Worm (Caenorhabditis elegans) whole organism, young adult: ENCODE measurements around the gene srbc-22.

Source experiments
- F37B4.10 ChIP-seq: fragments of 200-800 bp; sonication (Bioruptor generic); IDR thresholded peaks from 2 replicates; pipeline ENCODE4 v1.3.6; 2022; ENCODE audit warnings: missing genetic modification characterization, missing compliant biosample characterization
- K11D2.4 ChIP-seq: fragments of 200-800 bp; sonication (Bioruptor generic); IDR thresholded peaks from 2 replicates; pipeline ENCODE4 v1.3.6; 2022; ENCODE audit warnings: missing genetic modification reagents, missing genetic modification characterization, missing compliant biosample characterization
- K12H6.12 ChIP-seq: fragments of 200-800 bp; sonication (Bioruptor generic); optimal IDR thresholded peaks from 2 replicates; lab custom pipeline; 2018; ENCODE audit warnings: mild to moderate bottlenecking, missing genetic modification characterization, missing compliant biosample characterization
- Y53G8AR.9 ChIP-seq: fragments of 200-800 bp; sonication (Bioruptor generic); conservative IDR thresholded peaks from 2 replicates; pipeline ENCODE4 v1.3.6; 2022; ENCODE audit warnings: missing genetic modification reagents, missing genetic modification characterization, missing compliant biosample characterization
- Y56A3A.18 ChIP-seq: fragments of 200-800 bp; sonication (Bioruptor generic); IDR thresholded peaks from 2 replicates; pipeline ENCODE4 v1.3.6; 2022; ENCODE audit warnings: missing genetic modification reagents, missing genetic modification characterization, missing compliant biosample characterization
- Y67H2A.10 ChIP-seq: fragments of 200-800 bp; sonication (Bioruptor generic); conservative IDR thresholded peaks from 2 replicates; pipeline ENCODE4 v1.3.6; 2022; ENCODE audit warnings: missing genetic modification reagents, missing genetic modification characterization, missing compliant biosample characterization
- akir-1 ChIP-seq: fragments of 200-800 bp; sonication (Bioruptor generic); optimal IDR thresholded peaks from 2 replicates; lab custom pipeline; 2018; ENCODE audit warnings: mild to moderate bottlenecking, missing genetic modification characterization, moderate library complexity, missing compliant biosample characterization
- atf-7 ChIP-seq: sonication (generic microtip); optimal IDR thresholded peaks from 2 replicates; lab custom pipeline; 2017; ENCODE audit warnings: mild to moderate bottlenecking, missing genetic modification characterization, missing compliant biosample characterization
- athp-1 ChIP-seq: sonication (generic microtip); optimal IDR thresholded peaks from 2 replicates; lab custom pipeline; 2017; ENCODE audit warnings: mild to moderate bottlenecking, missing genetic modification characterization, missing compliant biosample characterization
- bed-2 ChIP-seq: fragments of 200-800 bp; sonication (Bioruptor generic); IDR thresholded peaks from 2 replicates; pipeline ENCODE4 v1.3.6; 2022; ENCODE audit warnings: missing genetic modification reagents, missing genetic modification characterization, missing compliant biosample characterization
- cebp-1 ChIP-seq, 2 experiments: fragments of 200-800 bp in 1 of 2; sonication (Bioruptor generic) in 1 of 2; sonication (generic microtip) in 1 of 2; IDR thresholded peaks in 1 of 2; optimal IDR thresholded peaks in 1 of 2; 2 replicates each; pipeline versions ENCODE4 v1.3.6 to Lab custom; 2017 to 2022; ENCODE audit warnings: missing compliant biosample characterization in 2 of 2, missing genetic modification characterization in 2 of 2, mild to moderate bottlenecking in 1 of 2, missing genetic modification reagents in 1 of 2, moderate library complexity in 1 of 2
- cebp-2 ChIP-seq: fragments of 200-800 bp; sonication (Bioruptor generic); IDR thresholded peaks from 2 replicates; pipeline ENCODE4 v1.3.6; 2022; ENCODE audit warnings: missing genetic modification characterization, missing compliant biosample characterization
- ceh-100 ChIP-seq: fragments of 200-800 bp; sonication (Bioruptor generic); IDR thresholded peaks from 2 replicates; pipeline ENCODE4 v1.3.6; 2022; ENCODE audit warnings: missing genetic modification reagents, missing genetic modification characterization, missing compliant biosample characterization
- ceh-27 ChIP-seq: fragments of 200-800 bp; sonication (Bioruptor generic); optimal IDR thresholded peaks from 2 replicates; lab custom pipeline; 2018; ENCODE audit warnings: mild to moderate bottlenecking, missing genetic modification characterization, moderate library complexity, missing compliant biosample characterization
- ceh-58 ChIP-seq: fragments of 200-800 bp; sonication (Bioruptor generic); IDR thresholded peaks from 2 replicates; pipeline ENCODE4 v1.3.6; 2022; ENCODE audit warnings: missing genetic modification characterization, missing compliant biosample characterization
- ceh-91 ChIP-seq: fragments of 200-800 bp; sonication (Bioruptor generic); IDR thresholded peaks from 2 replicates; pipeline ENCODE4 v1.3.6; 2022; ENCODE audit warnings: missing genetic modification reagents, missing genetic modification characterization, missing compliant biosample characterization
- chd-7 ChIP-seq: sonication (generic microtip); optimal IDR thresholded peaks from 2 replicates; lab custom pipeline; 2016; ENCODE audit warnings: mild to moderate bottlenecking, missing genetic modification characterization, moderate library complexity, missing compliant biosample characterization
- dox-1 ChIP-seq: fragments of 200-800 bp; sonication (Bioruptor generic); IDR thresholded peaks from 2 replicates; pipeline ENCODE4 v1.3.6; 2022; ENCODE audit warnings: missing genetic modification reagents, missing genetic modification characterization, missing compliant biosample characterization
- egrh-3 ChIP-seq: fragments of 200-800 bp; sonication (Bioruptor generic); IDR thresholded peaks from 2 replicates; pipeline ENCODE4 v1.3.6; 2022; ENCODE audit warnings: missing genetic modification reagents, missing genetic modification characterization, missing compliant biosample characterization
- gei-17 ChIP-seq: fragments of 200-800 bp; sonication (Bioruptor generic); optimal IDR thresholded peaks from 2 replicates; lab custom pipeline; 2018; ENCODE audit warnings: mild to moderate bottlenecking, missing genetic modification characterization, missing compliant biosample characterization
- hlh-12 ChIP-seq: sonication (generic microtip); optimal IDR thresholded peaks from 2 replicates; lab custom pipeline; 2016; ENCODE audit warnings: missing genetic modification characterization, missing compliant biosample characterization
- hmg-1.2 ChIP-seq: fragments of 200-800 bp; sonication (Bioruptor generic); IDR thresholded peaks from 2 replicates; pipeline ENCODE4 v1.3.6; 2022; ENCODE audit warnings: missing genetic modification reagents, missing genetic modification characterization, missing compliant biosample characterization
- lag-1 ChIP-seq: fragments of 200-800 bp; sonication (Bioruptor generic); IDR thresholded peaks from 2 replicates; pipeline ENCODE4 v1.3.6; 2022; ENCODE audit warnings: missing genetic modification reagents, missing genetic modification characterization, missing compliant biosample characterization
- lin-35 ChIP-seq, 3 experiments: fragments of 150-350 bp in 2 of 3; sonication (generic microtip) in 1 of 3; optimal IDR thresholded peaks; 2 replicates each; lab custom pipeline; 2014 to 2018; ENCODE audit warnings: missing biosample characterization in 3 of 3, missing genetic modification characterization in 3 of 3, missing genetic modification reagents in 3 of 3
- lin-40 ChIP-seq: sonication (generic microtip); optimal IDR thresholded peaks from 2 replicates; lab custom pipeline; 2016; ENCODE audit warnings: missing genetic modification characterization, mild to moderate bottlenecking, missing compliant biosample characterization, missing genotype, missing genetic modification reagents
- lsy-27 ChIP-seq: sonication (generic microtip); optimal IDR thresholded peaks from 2 replicates; lab custom pipeline; 2017; ENCODE audit warnings: missing genetic modification characterization, mild to moderate bottlenecking, missing compliant biosample characterization, antibody characterized with exemption, missing genotype, borderline replicate concordance; ENCODE audit not compliant: insufficient read depth
- madf-10 ChIP-seq: sonication (generic microtip); optimal IDR thresholded peaks from 2 replicates; lab custom pipeline; 2016; ENCODE audit warnings: mild to moderate bottlenecking, missing genetic modification characterization, missing compliant biosample characterization
- madf-6 ChIP-seq: fragments of 200-800 bp; sonication (Bioruptor generic); IDR thresholded peaks from 2 replicates; pipeline ENCODE4 v1.3.6; 2022; ENCODE audit warnings: missing genetic modification reagents, missing genetic modification characterization, missing compliant biosample characterization
- mcd-1 ChIP-seq: fragments of 200-800 bp; sonication (Bioruptor generic); IDR thresholded peaks from 2 replicates; pipeline ENCODE4 v1.3.6; 2022; ENCODE audit warnings: missing genetic modification reagents, missing genetic modification characterization, missing compliant biosample characterization
- mes-4 ChIP-seq: sonication (generic microtip); optimal IDR thresholded peaks from 2 replicates; lab custom pipeline; 2016; ENCODE audit warnings: missing genotype, missing genetic modification characterization, missing compliant biosample characterization
- nfyb-1 ChIP-seq: fragments of 200-800 bp; sonication (Bioruptor generic); IDR thresholded peaks from 2 replicates; pipeline ENCODE4 v1.3.6; 2022; ENCODE audit warnings: missing genetic modification reagents, missing genetic modification characterization, missing compliant biosample characterization
- nhr-80 ChIP-seq: sonication (generic microtip); optimal IDR thresholded peaks from 2 replicates; lab custom pipeline; 2016; ENCODE audit warnings: missing genetic modification characterization, missing compliant biosample characterization
- nhr-90 ChIP-seq: sonication (generic microtip); optimal IDR thresholded peaks from 2 replicates; lab custom pipeline; 2016; ENCODE audit warnings: missing genotype, mild to moderate bottlenecking, missing genetic modification characterization, missing compliant biosample characterization
- pha-4 ChIP-seq: fragments of 150-350 bp; sonication (generic microtip); optimal IDR thresholded peaks from 2 replicates; lab custom pipeline; 2014; ENCODE audit warnings: missing biosample characterization, missing genetic modification reagents, missing genetic modification characterization
- rec-8 ChIP-seq, 2 experiments: sonication (generic microtip); optimal IDR thresholded peaks; 2 replicates each; lab custom pipeline; 2016; ENCODE audit warnings: mild to moderate bottlenecking in 2 of 2, missing genetic modification characterization in 2 of 2, missing genetic modification reagents in 2 of 2, missing genotype in 2 of 2, missing biosample characterization in 1 of 2, missing compliant biosample characterization in 1 of 2, moderate library complexity in 1 of 2
- sea-2 ChIP-seq: fragments of 200-800 bp; sonication (Bioruptor generic); IDR thresholded peaks from 2 replicates; pipeline ENCODE4 v1.3.6; 2022; ENCODE audit warnings: missing genetic modification characterization, missing compliant biosample characterization
- snpc-1.1 ChIP-seq: sonication (generic microtip); optimal IDR thresholded peaks from 2 replicates; lab custom pipeline; 2017; ENCODE audit warnings: missing genetic modification characterization, mild to moderate bottlenecking, missing compliant biosample characterization, antibody characterized with exemption, moderate library complexity, missing genotype, missing genetic modification reagents; ENCODE audit not compliant: insufficient read depth
- snpc-1.3 ChIP-seq: sonication (generic microtip); optimal IDR thresholded peaks from 2 replicates; lab custom pipeline; 2017; ENCODE audit warnings: missing genetic modification characterization, mild to moderate bottlenecking, missing compliant biosample characterization, antibody characterized with exemption, moderate library complexity, missing genotype, missing genetic modification reagents; ENCODE audit not compliant: insufficient read depth
- snpc-4 ChIP-seq, 5 experiments: fragments of 150-350 bp in 1 of 5; sonication (generic microtip) in 4 of 5; optimal IDR thresholded peaks; 2 replicates each; lab custom pipeline; 2014 to 2018; ENCODE audit warnings: missing genetic modification characterization in 5 of 5, missing biosample characterization in 3 of 5, antibody characterized with exemption in 2 of 5, mild to moderate bottlenecking in 2 of 5, missing compliant biosample characterization in 2 of 5, missing genotype in 2 of 5, moderate library complexity in 2 of 5, missing genetic modification reagents in 1 of 5
- sptf-2 ChIP-seq: fragments of 200-800 bp; sonication (Bioruptor generic); optimal IDR thresholded peaks from 2 replicates; lab custom pipeline; 2018; ENCODE audit warnings: mild to moderate bottlenecking, missing genetic modification characterization, missing compliant biosample characterization
- xnd-1 ChIP-seq: sonication (generic microtip); optimal IDR thresholded peaks from 2 replicates; lab custom pipeline; 2016; ENCODE audit warnings: missing genotype, missing genetic modification reagents, missing genetic modification characterization, missing compliant biosample characterization
- zfh-2 ChIP-seq: fragments of 200-800 bp; sonication (Bioruptor generic); conservative IDR thresholded peaks from 2 replicates; pipeline ENCODE4 v1.3.6; 2022; ENCODE audit warnings: missing genetic modification reagents, missing genetic modification characterization, missing compliant biosample characterization

srbc-22 gene

ce11 chrV:2126996-2127585 is 29.8 kb upstream of the srbc-22 start, which contains the start of gene ldp-1 (continued):
- TF ChIP-seq snpc-1.3 (no peak), lin-40 (tag; lab: Kevin White, UChicago) (peak; percentile 61), rec-8 (tag; optimal IDR thresholded peaks at IDR 0.05; lab: Kevin White, UChicago) (peak in 1 of 2 experiments; percentile 2), lag-1 (no peak), xnd-1 (tag; lab: Kevin White, UChicago) (peak; percentile 8), ceh-58 (GFP tag; lab: Robert Waterston, UW) (no peak), lsy-27 (tag; lab: Kevin White, UChicago) (no peak), madf-6 (GFP tag; lab: Robert Waterston, UW) (peak; percentile 66), snpc-1.1 (peak; percentile 42), bed-2 (GFP tag; lab: Robert Waterston, UW) (no peak), madf-10 (tag; lab: Kevin White, UChicago) (no peak), hlh-12 (tag; lab: Kevin White, UChicago) (no peak), Y53G8AR.9 (no peak), sptf-2 (GFP tag; lab: Kevin White, UChicago) (no peak), nhr-90 (tag; lab: Kevin White, UChicago) (no peak), egrh-3 (GFP tag; lab: Robert Waterston, UW) (no peak), Y67H2A.10 (GFP tag; lab: Robert Waterston, UW) (no peak)

DNA sequence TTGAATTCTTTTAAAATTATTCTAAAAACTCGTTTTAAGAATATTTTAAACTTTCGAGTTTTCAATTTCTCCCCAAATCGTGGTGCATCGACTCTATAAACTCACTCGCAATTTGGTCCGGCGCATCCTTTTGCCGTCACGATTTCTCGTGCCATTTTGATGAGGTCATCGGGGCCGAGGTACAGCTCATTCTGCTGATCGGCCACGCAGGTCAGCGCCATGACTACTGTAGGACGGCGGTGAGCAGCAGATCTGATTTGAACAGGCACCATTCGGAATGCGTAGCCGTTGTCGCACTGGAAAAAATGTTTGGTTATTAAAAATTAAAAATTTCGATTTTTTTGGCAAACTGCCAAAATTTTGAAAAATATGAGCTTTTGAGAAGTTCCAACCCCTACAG is 24.3 kb upstream of the srbc-22 start:
- TF ChIP-seq zfh-2 (GFP tag; lab: Robert Waterston, UW), result peak; percentile 56; the same call in 1 of the 2 replicates
- 0 out of 2 replicates have a peak, but pooled peaks have one; percentile 18 for TF ChIP-seq sea-2 (GFP tag; lab: Robert Waterston, UW)
- TF ChIP-seq nfyb-1 (GFP tag; lab: Robert Waterston, UW), result peak; percentile 19; the same call in 1 of the 2 replicates
- TF ChIP-seq gei-17, result no peak

ce11 chrV:2133512-2133911 is 23.4 kb upstream of the srbc-22 start:
- TF ChIP-seq ceh-100 (GFP tag; lab: Robert Waterston, UW) (no peak), nhr-90 (tag; lab: Kevin White, UChicago) (no peak), chd-7 (tag; lab: Kevin White, UChicago) (peak; percentile 41), mcd-1 (GFP tag; lab: Robert Waterston, UW) (0 out of 2 replicates have a peak, but pooled peaks have one; percentile 41), snpc-4 (GFP tag; optimal IDR thresholded peaks at IDR 0.05; lab: Kevin White, UChicago) (no peak), snpc-4 (tag; optimal IDR thresholded peaks at IDR 0.05; lab: Kevin White, UChicago) (peak in 1 of 4 experiments; percentile 13), athp-1 (tag; lab: Kevin White, UChicago) (no peak), Y56A3A.18 (no peak), atf-7 (tag; lab: Kevin White, UChicago) (peak; percentile 45), mes-4 (no peak), K12H6.12 (peak; percentile 70), F37B4.10 (GFP tag; lab: Robert Waterston, UW) (no peak), ceh-27 (GFP tag; lab: Kevin White, UChicago) (peak; percentile 43), lin-35 (GFP tag; optimal IDR thresholded peaks at IDR 0.05; lab: Kevin White, UChicago) (peak in 1 of 3 experiments; percentile 80), pha-4 (tag; lab: Kevin White, UChicago) (no peak), lin-40 (tag; lab: Kevin White, UChicago) (peak; percentile 21), cebp-2 (GFP tag; lab: Robert Waterston, UW) (no peak), akir-1 (GFP tag; lab: Kevin White, UChicago) (no peak), egrh-3 (GFP tag; lab: Robert Waterston, UW) (peak; percentile 31; the same call in 1 of the 2 replicates), cebp-1 (GFP tag; IDR thresholded peaks at IDR 0.05; lab: Robert Waterston, UW) (no peak), cebp-1 (tag; optimal IDR thresholded peaks at IDR 0.05; lab: Kevin White, UChicago) (peak; percentile 74), K11D2.4 (peak; percentile 57), dox-1 (GFP tag; lab: Robert Waterston, UW) (peak; percentile 42; the same call in 1 of the 2 replicates), zfh-2 (GFP tag; lab: Robert Waterston, UW) (peak; percentile 84), hmg-1.2 (peak; percentile 37; the same call in 1 of the 2 replicates), nhr-80 (tag; lab: Kevin White, UChicago) (peak; percentile 7), ceh-91 (GFP tag; lab: Robert Waterston, UW) (no peak)
